Worm (Caenorhabditis elegans) whole organism, L4 larva: Measurements from ENCODE around the gene F20D6.1.

Experiments used
- F26F4.8 ChIP-seq: fragments of 200-800 bp; sonication (Bioruptor generic); conservative IDR thresholded peaks from 2 replicates; pipeline ENCODE4 v1.3.6; 2022; ENCODE audit warnings: missing genetic modification characterization, missing compliant biosample characterization
- F44E2.7 ChIP-seq: fragments of 200-800 bp; sonication (Bioruptor generic); IDR thresholded peaks from 2 replicates; pipeline ENCODE4 v2.1.2; 2022; ENCODE audit warnings: missing genetic modification characterization, missing compliant biosample characterization
- F49E8.2 ChIP-seq: sonication (generic microtip); optimal IDR thresholded peaks from 2 replicates; lab custom pipeline; 2016; ENCODE audit warnings: missing compliant biosample characterization, mild to moderate bottlenecking, missing genetic modification characterization, borderline replicate concordance
- Y48G9A.11 ChIP-seq: fragments of 200-800 bp; sonication (Bioruptor generic); IDR thresholded peaks from 2 replicates; pipeline ENCODE4 v1.3.6; 2022; ENCODE audit warnings: missing genetic modification reagents, missing genetic modification characterization, missing compliant biosample characterization
- Y5F2A.4 ChIP-seq: fragments of 200-800 bp; sonication (Bioruptor generic); optimal IDR thresholded peaks from 2 replicates; lab custom pipeline; 2018; ENCODE audit warnings: mild to moderate bottlenecking, missing genetic modification characterization, missing compliant biosample characterization
- ZK337.2 ChIP-seq: fragments of 200-800 bp; sonication (Bioruptor generic); IDR thresholded peaks from 2 replicates; pipeline ENCODE4 v1.3.6; 2022; ENCODE audit warnings: missing genetic modification reagents, missing genetic modification characterization, missing compliant biosample characterization
- ZK546.5 ChIP-seq, 2 experiments: sonication (generic microtip); optimal IDR thresholded peaks; 2 replicates each; lab custom pipeline; 2017; ENCODE audit warnings: missing biosample characterization in 2 of 2, missing genetic modification characterization in 2 of 2
- aha-1 ChIP-seq: fragments of 150-350 bp; peaks from one replicate; lab custom pipeline; 2014; ENCODE audit warnings: missing biosample characterization, missing genetic modification characterization
- ama-1 ChIP-seq: fragments of 150-350 bp; optimal IDR thresholded peaks from 2 replicates; lab custom pipeline; 2014; ENCODE audit warnings: inconsistent platforms, mixed read lengths
- ceh-28 ChIP-seq: fragments of 150-350 bp; optimal IDR thresholded peaks from 2 replicates; lab custom pipeline; 2014; ENCODE audit warnings: missing biosample characterization, missing genetic modification reagents, missing genetic modification characterization
- ceh-32 ChIP-seq: sonication (generic microtip); optimal IDR thresholded peaks from 2 replicates; lab custom pipeline; 2016; ENCODE audit warnings: mild to moderate bottlenecking, missing genetic modification characterization, missing compliant biosample characterization; ENCODE audit not compliant: poor library complexity
- ceh-44 ChIP-seq: fragments of 200-800 bp; sonication (Bioruptor generic); IDR thresholded peaks from 2 replicates; pipeline ENCODE4 v1.3.6; 2022; ENCODE audit warnings: missing genetic modification reagents, missing genetic modification characterization, missing compliant biosample characterization
- cey-2 ChIP-seq: sonication (generic microtip); optimal IDR thresholded peaks from 3 replicates; lab custom pipeline; 2017; ENCODE audit warnings: missing genetic modification characterization, mild to moderate bottlenecking, missing compliant biosample characterization, antibody characterized with exemption, borderline replicate concordance; ENCODE audit not compliant: insufficient read depth
- daf-12 ChIP-seq: fragments of 150-350 bp; optimal IDR thresholded peaks from 2 replicates; lab custom pipeline; 2014; ENCODE audit warnings: missing biosample characterization, missing genetic modification reagents, missing genetic modification characterization
- daf-16 ChIP-seq, 3 experiments: sonication (generic microtip); optimal IDR thresholded peaks; 2 replicates each; lab custom pipeline; 2016 to 2017; ENCODE audit warnings: missing genetic modification characterization in 3 of 3, missing genetic modification reagents in 3 of 3, mild to moderate bottlenecking in 2 of 3, missing compliant biosample characterization in 2 of 3, missing biosample characterization in 1 of 3, moderate library complexity in 1 of 3
- daf-19 ChIP-seq: fragments of 200-800 bp; sonication (Bioruptor generic); conservative IDR thresholded peaks from 2 replicates; pipeline ENCODE4 v1.3.6; 2022; ENCODE audit warnings: missing genetic modification characterization, missing compliant biosample characterization
- dmd-9 ChIP-seq: fragments of 200-800 bp; sonication (Bioruptor generic); IDR thresholded peaks from 2 replicates; pipeline ENCODE4 v1.3.6; 2022; ENCODE audit warnings: missing genetic modification reagents, missing genetic modification characterization, missing compliant biosample characterization
- egl-27 ChIP-seq: sonication (generic microtip); optimal IDR thresholded peaks from 3 replicates; lab custom pipeline; 2017; ENCODE audit warnings: missing biosample characterization, missing genetic modification reagents, missing genetic modification characterization
- egl-43 ChIP-seq: fragments of 200-800 bp; sonication (Bioruptor generic); IDR thresholded peaks from 2 replicates; pipeline ENCODE4 v1.3.6; 2022; ENCODE audit warnings: missing genetic modification reagents, missing genetic modification characterization, missing compliant biosample characterization
- fkh-10 ChIP-seq: fragments of 150-350 bp; optimal IDR thresholded peaks from 2 replicates; lab custom pipeline; 2014; ENCODE audit warnings: missing biosample characterization, missing genetic modification reagents, missing genetic modification characterization
- fos-1 ChIP-seq: fragments of 150-350 bp; optimal IDR thresholded peaks from 2 replicates; lab custom pipeline; 2014; ENCODE audit warnings: missing biosample characterization, missing genetic modification characterization
- hif-1 ChIP-seq, 2 experiments: sonication (generic microtip); optimal IDR thresholded peaks; 2 replicates each; lab custom pipeline; 2016 to 2017; ENCODE audit warnings: missing compliant biosample characterization in 2 of 2, missing genetic modification characterization in 2 of 2, missing genetic modification reagents in 2 of 2, missing genotype in 2 of 2, mild to moderate bottlenecking in 1 of 2
- hmg-1.1 ChIP-seq: fragments of 200-800 bp; sonication (Bioruptor generic); IDR thresholded peaks from 2 replicates; pipeline ENCODE4 v1.3.6; 2022; ENCODE audit warnings: missing genetic modification reagents, missing genetic modification characterization, missing compliant biosample characterization
- lim-7 ChIP-seq: fragments of 200-800 bp; sonication (Bioruptor generic); IDR thresholded peaks from 2 replicates; pipeline ENCODE4 v1.3.6; 2022; ENCODE audit warnings: missing genetic modification characterization, missing compliant biosample characterization
- lin-39 ChIP-seq: fragments of 150-350 bp; optimal IDR thresholded peaks from 2 replicates; lab custom pipeline; 2014; ENCODE audit warnings: missing biosample characterization, missing genetic modification reagents, missing genetic modification characterization
- lir-3 ChIP-seq: sonication (generic microtip); optimal IDR thresholded peaks from 2 replicates; lab custom pipeline; 2016; ENCODE audit warnings: mild to moderate bottlenecking, missing genetic modification characterization, missing compliant biosample characterization
- mdl-1 ChIP-seq, 2 experiments: fragments of 150-350 bp in 1 of 2; sonication (generic microtip) in 1 of 2; optimal IDR thresholded peaks; 2 replicates each; lab custom pipeline; 2014 to 2017; ENCODE audit warnings: missing biosample characterization in 2 of 2, missing genetic modification characterization in 2 of 2
- mes-2 ChIP-seq: sonication (generic microtip); optimal IDR thresholded peaks from 2 replicates; lab custom pipeline; 2016; ENCODE audit warnings: missing genotype, mild to moderate bottlenecking, missing genetic modification characterization, missing compliant biosample characterization; ENCODE audit not compliant: poor library complexity, severe bottlenecking
- mxl-3 ChIP-seq: fragments of 200-800 bp; sonication (Bioruptor generic); optimal IDR thresholded peaks from 2 replicates; lab custom pipeline; 2018; ENCODE audit warnings: mild to moderate bottlenecking, missing genetic modification characterization, missing compliant biosample characterization
- nhr-102 ChIP-seq: sonication (generic microtip); optimal IDR thresholded peaks from 2 replicates; lab custom pipeline; 2016; ENCODE audit warnings: mild to moderate bottlenecking, missing genetic modification characterization, moderate library complexity, missing compliant biosample characterization
- nhr-11 ChIP-seq: fragments of 150-350 bp; optimal IDR thresholded peaks from 2 replicates; lab custom pipeline; 2014; ENCODE audit warnings: missing biosample characterization, missing genetic modification characterization
- nhr-111 ChIP-seq: fragments of 200-800 bp; sonication (Bioruptor generic); optimal IDR thresholded peaks from 2 replicates; lab custom pipeline; 2018; ENCODE audit warnings: mild to moderate bottlenecking, missing genetic modification characterization, missing compliant biosample characterization
- nhr-237 ChIP-seq: sonication (generic microtip); optimal IDR thresholded peaks from 2 replicates; lab custom pipeline; 2017; ENCODE audit warnings: missing biosample characterization, missing genetic modification characterization
- nhr-41 ChIP-seq: fragments of 200-800 bp; sonication (Bioruptor generic); IDR thresholded peaks from 2 replicates; pipeline ENCODE4 v1.3.6; 2022; ENCODE audit warnings: missing genetic modification reagents, missing genetic modification characterization, missing compliant biosample characterization
- nhr-48 ChIP-seq: sonication (generic microtip); optimal IDR thresholded peaks from 2 replicates; lab custom pipeline; 2016; ENCODE audit warnings: mild to moderate bottlenecking, missing genetic modification characterization, missing compliant biosample characterization
- nhr-76 ChIP-seq: fragments of 150-350 bp; optimal IDR thresholded peaks from 2 replicates; lab custom pipeline; 2014; ENCODE audit warnings: missing biosample characterization, missing genetic modification characterization
- nhr-77 ChIP-seq: fragments of 150-350 bp; optimal IDR thresholded peaks from 2 replicates; lab custom pipeline; 2014; ENCODE audit warnings: missing biosample characterization, missing genetic modification characterization
- pha-4 ChIP-seq, 2 experiments: fragments of 150-350 bp in 1 of 2; fragments of 200-800 bp in 1 of 2; sonication (Bioruptor generic) in 1 of 2; IDR thresholded peaks in 1 of 2; optimal IDR thresholded peaks in 1 of 2; 2 replicates each; pipeline versions ENCODE4 v1.3.6 to Lab custom; 2014 to 2022; ENCODE audit warnings: missing genetic modification characterization in 2 of 2, missing genetic modification reagents in 2 of 2, missing biosample characterization in 1 of 2, missing compliant biosample characterization in 1 of 2
- php-3 ChIP-seq: fragments of 200-800 bp; sonication (Bioruptor generic); IDR thresholded peaks from 2 replicates; pipeline ENCODE4 v1.3.6; 2022; ENCODE audit warnings: missing genetic modification reagents, missing genetic modification characterization, missing compliant biosample characterization
- rbr-2 ChIP-seq: sonication (generic microtip); optimal IDR thresholded peaks from 2 replicates; lab custom pipeline; 2016; ENCODE audit warnings: missing genotype, missing genetic modification characterization, missing compliant biosample characterization
- saeg-2 ChIP-seq: fragments of 200-800 bp; sonication (Bioruptor generic); IDR thresholded peaks from 2 replicates; pipeline ENCODE4 v1.3.6; 2022; ENCODE audit warnings: missing genetic modification reagents, missing genetic modification characterization, missing compliant biosample characterization
- sdz-12 ChIP-seq: fragments of 200-800 bp; sonication (Bioruptor generic); optimal IDR thresholded peaks from 2 replicates; lab custom pipeline; 2018; ENCODE audit warnings: mild to moderate bottlenecking, missing genetic modification characterization, missing compliant biosample characterization
- set-16 ChIP-seq: fragments of 200-800 bp; sonication (Bioruptor generic); IDR thresholded peaks from 2 replicates; pipeline ENCODE4 v1.3.6; 2022; ENCODE audit warnings: missing genetic modification reagents, missing genetic modification characterization, missing compliant biosample characterization
- snpc-1.2 ChIP-seq: fragments of 200-800 bp; sonication (Bioruptor generic); IDR thresholded peaks from 2 replicates; pipeline ENCODE4 v1.3.6; 2022; ENCODE audit warnings: missing genetic modification reagents, missing genetic modification characterization, missing compliant biosample characterization
- spr-3 ChIP-seq: fragments of 200-800 bp; sonication (Bioruptor generic); optimal IDR thresholded peaks from 2 replicates; lab custom pipeline; 2018; ENCODE audit warnings: mild to moderate bottlenecking, missing genetic modification characterization, missing compliant biosample characterization
- tag-97 ChIP-seq: fragments of 200-800 bp; sonication (Bioruptor generic); IDR thresholded peaks from 2 replicates; pipeline ENCODE4 v1.3.6; 2022; ENCODE audit warnings: missing genetic modification characterization, missing compliant biosample characterization
- unc-39 ChIP-seq: sonication (generic microtip); optimal IDR thresholded peaks from 2 replicates; lab custom pipeline; 2017; ENCODE audit warnings: missing biosample characterization, missing genetic modification characterization
- unc-62 ChIP-seq, 3 experiments: fragments of 150-350 bp in 1 of 3; sonication (generic microtip); optimal IDR thresholded peaks in 2 of 3; peaks in 1 of 3; 1 replicate in 1 of 3; 2 replicates in 2 of 3; lab custom pipeline; 2014 to 2017; ENCODE audit warnings: missing biosample characterization in 3 of 3, missing genetic modification characterization in 3 of 3, missing genetic modification reagents in 3 of 3, missing genotype in 1 of 3
- zip-11 ChIP-seq: fragments of 200-800 bp; sonication (Bioruptor generic); IDR thresholded peaks from 2 replicates; pipeline ENCODE4 v1.3.6; 2022; ENCODE audit warnings: missing genetic modification characterization, missing compliant biosample characterization
- ztf-11 ChIP-seq: fragments of 150-350 bp; optimal IDR thresholded peaks from 2 replicates; lab custom pipeline; 2014; ENCODE audit warnings: missing biosample characterization, missing genetic modification characterization

F20D6.1 gene

ce11 chrV:8235331-8235730 is 44.8 kb downstream of the F20D6.1 start (continued):
- TF ChIP-seq daf-16 (GFP tag; optimal IDR thresholded peaks at IDR 0.05; lab: Kevin White, UChicago) (peak in 1 of 2 experiments; percentile 38), daf-16 (tag; optimal IDR thresholded peaks at IDR 0.05; lab: Kevin White, UChicago) (peak; percentile 45), rbr-2 (tag; lab: Kevin White, UChicago) (peak; percentile 26), nhr-102 (tag; lab: Kevin White, UChicago) (peak; percentile 35), Y48G9A.11 (GFP tag; lab: Robert Waterston, UW) (no peak; the same call in 1 of the 2 replicates), ceh-28 (tag; lab: Kevin White, UChicago) (no peak), unc-39 (no peak), lim-7 (GFP tag; lab: Robert Waterston, UW) (peak; percentile 70), F49E8.2 (no peak), lin-39 (tag; lab: Kevin White, UChicago) (no peak), ZK546.5 (tag; optimal IDR thresholded peaks at IDR 0.05; lab: Kevin White, UChicago) (no peak), nhr-11 (tag; lab: Kevin White, UChicago) (no peak), aha-1 (tag; lab: Kevin White, UChicago) (no peak), lir-3 (tag; lab: Kevin White, UChicago) (peak; percentile 39), egl-27 (tag; lab: Kevin White, UChicago) (no peak), nhr-48 (tag; lab: Kevin White, UChicago) (no peak), nhr-111 (GFP tag; lab: Kevin White, UChicago) (peak; percentile 49), ztf-11 (tag; lab: Kevin White, UChicago) (no peak), mxl-3 (GFP tag; lab: Kevin White, UChicago) (no peak), snpc-1.2 (peak; percentile 65), nhr-77 (tag; lab: Kevin White, UChicago) (no peak), set-16 (no peak), hmg-1.1 (GFP tag; lab: Robert Waterston, UW) (peak; percentile 55), unc-62 (GFP tag; optimal IDR thresholded peaks at IDR 0.05 in 1 of 2; lab: Kevin White, UChicago) (no peak), unc-62 (tag; optimal IDR thresholded peaks at IDR 0.05; lab: Kevin White, UChicago) (no peak), ceh-44 (GFP tag; lab: Robert Waterston, UW) (no peak), daf-12 (no peak), fkh-10 (GFP tag; lab: Kevin White, UChicago) (no peak), nhr-41 (GFP tag; lab: Robert Waterston, UW) (0 out of 2 replicates have a peak, but pooled peaks have one; percentile 32), tag-97 (GFP tag; lab: Robert Waterston, UW) (no peak), saeg-2 (GFP tag; lab: Robert Waterston, UW) (no peak), fos-1 (tag; lab: Kevin White, UChicago) (no peak), spr-3 (no peak), mes-2 (tag; lab: Kevin White, UChicago) (no peak), pha-4 (GFP tag; IDR thresholded peaks at IDR 0.05; lab: Robert Waterston, UW) (no peak), pha-4 (tag; optimal IDR thresholded peaks at IDR 0.05; lab: Kevin White, UChicago) (no peak), ceh-32 (tag; lab: Kevin White, UChicago) (no peak), cey-2 (tag; lab: Kevin White, UChicago) (no peak), nhr-76 (no peak), ZK337.2 (no peak), F26F4.8 (GFP tag; lab: Robert Waterston, UW) (0 out of 2 replicates have a peak, but pooled peaks have one; percentile 45), sdz-12 (GFP tag; lab: Kevin White, UChicago) (peak; percentile 2), daf-19 (no peak), hif-1 (tag; optimal IDR thresholded peaks at IDR 0.05; lab: Kevin White, UChicago) (no peak), F44E2.7 (GFP tag; lab: Robert Waterston, UW) (no peak), ama-1 (lab: Kevin White, UChicago) (no peak), php-3 (GFP tag; lab: Robert Waterston, UW) (no peak), dmd-9 (GFP tag; lab: Robert Waterston, UW) (no peak), mdl-1 (tag; optimal IDR thresholded peaks at IDR 0.05; lab: Kevin White, UChicago) (no peak), nhr-237 (tag; lab: Kevin White, UChicago) (no peak), Y5F2A.4 (GFP tag; lab: Kevin White, UChicago) (no peak), egl-43 (GFP tag; lab: Robert Waterston, UW) (no peak), zip-11 (no peak)
